Worm (Caenorhabditis elegans): ENCODE measurements around the gene cchl-1.

- TF ChIP-seq ama-1 (optimal IDR thresholded peaks at IDR 0.05) (no peak), scrt-1 (GFP tag; IDR thresholded peaks at IDR 0.05) (no peak), tra-4 (tag; optimal IDR thresholded peaks at IDR 0.05) (no peak), ceh-36 (tag; optimal IDR thresholded peaks at IDR 0.05) (no peak), ets-7 (tag; optimal IDR thresholded peaks at IDR 0.05) (no peak), sea-1 (GFP tag; conservative IDR thresholded peaks at IDR 0.05) (no peak), ceh-13 (GFP tag; optimal IDR thresholded peaks at IDR 0.05) (no peak), B0310.2 (tag; optimal IDR thresholded peaks at IDR 0.05) (no peak), F13C5.2 (tag; optimal IDR thresholded peaks at IDR 0.05) (no peak), pes-1 (GFP tag; IDR thresholded peaks at IDR 0.05) (no peak), flt-1 (GFP tag; IDR thresholded peaks at IDR 0.05) (no peak), hmbx-1 (tag; optimal IDR thresholded peaks at IDR 0.05) (no peak), hmg-4 (GFP tag; optimal IDR thresholded peaks at IDR 0.05) (no peak)
These were observed 11.2 kb upstream of the cchl-1 start, which contains the start of gene T06D8.10 for ce11 chrII:11247414-11247813.

Measured in whole organism, early embryonic.